Fruit fly (Drosophila melanogaster) whole organism, larva: ENCODE data around the gene CG8560.

Experiments
- noc ChIP-seq: fragments of 200-800 bp; sonication (Bioruptor generic); optimal IDR thresholded peaks from 3 replicates; lab custom pipeline; 2019; ENCODE audit warnings: missing biosample characterization, mild to moderate bottlenecking, missing genetic modification characterization, moderate library complexity

The CG8560 gene

DNA sequence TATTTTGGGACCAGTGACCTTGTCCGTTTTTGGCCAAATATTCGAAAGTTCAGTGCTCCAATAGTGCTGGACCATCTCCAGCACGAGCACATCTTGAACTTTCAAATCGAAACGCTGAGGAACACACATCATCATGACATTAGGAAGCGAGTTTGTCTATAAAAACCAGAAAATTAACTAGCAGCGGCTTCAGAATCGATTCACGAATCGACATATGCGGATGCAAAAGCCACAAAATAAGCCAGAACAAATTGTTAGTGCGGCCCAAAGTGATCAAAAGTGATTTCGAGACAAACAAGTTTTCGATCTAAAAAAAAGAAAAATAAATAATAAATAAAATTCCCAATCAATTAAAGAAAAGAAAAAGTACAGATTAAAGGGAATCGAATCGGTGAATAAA is 13.5 kb downstream of the CG8560 start, which contains the start of gene CG8563:
TSS of gene CG8563 (plus strand) at position 301 of the 400 bp plus-strand sequence.
- TF ChIP-seq noc (tag; lab: Kevin White, UChicago): no peak

DNA sequence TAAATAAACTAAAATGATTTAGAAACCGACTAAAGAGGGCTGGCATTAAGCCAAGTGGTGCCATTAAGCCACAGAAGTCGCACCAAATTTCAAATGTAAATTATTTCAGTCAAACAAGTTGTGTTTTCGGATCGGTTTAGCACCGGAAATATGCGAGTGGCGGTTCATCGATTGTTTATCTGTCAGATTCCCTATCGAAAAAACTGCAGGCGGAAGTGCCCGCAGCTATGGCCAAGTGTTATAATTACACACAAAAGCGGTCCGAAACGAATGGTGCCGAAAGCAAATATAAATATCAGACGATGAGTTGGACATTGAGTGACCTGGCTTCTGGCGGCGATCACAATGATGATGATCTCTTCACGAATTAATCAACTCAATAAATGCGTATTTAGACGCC is 14.0 kb downstream of the CG8560 start:
- no peak for TF ChIP-seq noc (tag; lab: Kevin White, UChicago)

DNA sequence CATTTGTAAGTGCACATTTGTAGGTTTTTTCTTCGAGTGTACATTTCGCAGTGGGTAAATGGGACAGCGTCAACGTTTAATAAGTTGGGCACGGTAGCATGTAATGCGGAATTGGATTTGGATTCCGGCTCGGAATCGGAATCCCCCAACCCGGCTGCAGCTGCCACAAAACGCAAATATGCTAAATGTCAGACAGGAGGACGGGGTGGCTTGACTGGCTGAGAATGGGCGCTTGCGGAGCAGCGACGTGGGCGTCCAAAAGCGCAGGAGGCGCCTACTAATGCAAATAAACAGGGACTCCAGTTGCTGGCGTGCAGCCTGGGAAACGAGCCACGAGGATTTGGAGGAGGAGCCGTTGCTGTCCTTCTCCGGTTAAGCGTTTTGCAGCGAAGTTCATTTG is 16.2 kb downstream of the CG8560 start, which contains the start of gene CG8564:
TSS of gene CG8564 (minus strand) at position 101 of the 400 bp plus-strand sequence.
- no peak for TF ChIP-seq noc (tag; lab: Kevin White, UChicago)

DNA sequence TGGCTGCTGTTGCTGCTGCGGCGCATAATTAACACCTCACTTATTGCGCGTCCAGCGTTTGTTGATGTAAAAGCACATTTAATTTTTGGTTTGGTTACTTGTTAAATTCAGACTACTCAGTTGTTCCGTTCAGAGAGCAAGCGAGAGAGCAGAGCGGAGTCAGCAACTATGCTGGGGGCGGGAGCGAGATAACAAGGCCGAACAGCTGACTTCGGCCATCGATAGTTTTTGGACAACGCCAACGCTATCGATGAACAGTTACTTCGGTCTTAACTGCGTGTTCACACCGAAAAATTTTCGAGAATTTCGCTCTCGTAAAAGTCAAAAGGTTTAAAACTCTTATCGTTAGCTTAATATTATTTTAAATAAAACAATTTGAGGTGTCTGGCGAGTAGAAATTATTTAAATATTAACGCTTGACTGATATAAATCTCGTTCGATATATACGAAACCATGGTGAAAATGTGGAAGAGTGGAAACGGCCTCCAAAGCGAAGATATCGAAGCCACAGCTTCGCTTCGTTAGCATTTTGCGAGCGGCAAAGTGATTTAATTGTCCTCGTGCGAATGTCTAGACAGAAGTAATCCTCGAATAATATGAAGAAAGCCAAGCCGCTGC is 22.5 kb downstream of the CG8560 start, which contains the start of the genes SMSr and smid:
TSS of gene SMSr (minus strand) at position 116 of the 618 bp plus-strand sequence.
TSS of gene smid (plus strand) at position 256 of the 618 bp plus-strand sequence.
- TF ChIP-seq noc (tag; lab: Kevin White, UChicago): peak; percentile 39

DNA sequence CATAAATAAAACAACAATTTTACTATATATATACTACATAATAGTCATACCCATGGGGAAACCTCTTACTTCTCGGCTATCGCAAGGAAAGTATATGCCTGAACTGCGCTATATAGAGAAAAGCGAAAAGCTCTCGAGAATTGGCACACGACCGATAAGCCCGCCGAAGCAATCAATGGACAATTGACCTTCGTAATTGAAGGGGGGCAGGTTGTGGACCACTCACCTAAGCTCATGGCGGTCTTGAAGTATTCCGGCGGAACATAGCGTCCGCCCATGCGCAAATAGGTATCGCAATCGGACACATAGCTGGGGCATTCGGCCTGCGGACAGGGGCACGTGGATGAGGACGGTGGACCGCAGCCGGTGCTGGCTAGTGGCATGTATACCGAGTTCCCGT is 23.6 kb downstream of the CG8560 start:
- no peak for TF ChIP-seq noc (tag; lab: Kevin White, UChicago)

DNA sequence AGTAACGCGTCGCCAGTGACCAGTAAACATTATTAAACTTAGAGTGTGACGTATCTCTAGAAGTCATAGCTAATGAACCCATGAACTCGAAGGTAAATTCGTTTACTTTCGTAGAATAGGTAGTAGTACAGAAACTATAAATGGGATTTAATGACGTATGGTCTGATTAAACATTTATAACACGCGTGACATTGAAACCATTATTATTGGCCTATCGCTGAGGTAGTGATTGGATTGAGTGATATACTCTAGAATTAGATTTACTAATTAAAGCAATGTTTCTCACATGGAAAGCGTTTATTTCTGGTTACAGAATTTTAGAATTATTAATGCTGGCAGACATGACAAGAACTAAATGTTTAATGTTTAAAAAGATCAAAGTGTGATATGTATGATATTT is 27.2 kb downstream of the CG8560 start:
- TF ChIP-seq noc (tag; lab: Kevin White, UChicago): no peak

DNA sequence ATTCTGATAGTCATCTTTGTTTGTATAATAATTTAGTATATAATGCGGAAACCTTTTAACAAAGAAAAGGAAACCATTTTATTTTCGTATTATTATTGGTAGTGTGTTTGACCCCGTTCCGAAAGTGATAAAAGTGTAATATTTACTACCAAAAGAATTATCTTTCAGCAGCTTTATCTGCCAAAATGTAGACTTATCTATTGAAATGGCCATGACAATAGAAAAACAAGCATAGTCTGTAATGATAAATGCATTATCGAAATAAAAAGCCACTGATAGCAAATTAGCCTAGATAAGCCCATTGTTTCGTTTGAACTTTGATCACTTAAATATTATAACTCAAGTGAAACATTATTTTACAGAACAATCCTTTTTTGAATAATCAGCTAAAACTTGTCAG is 27.8 kb downstream of the CG8560 start:
- TF ChIP-seq noc (tag; lab: Kevin White, UChicago): no peak

DNA sequence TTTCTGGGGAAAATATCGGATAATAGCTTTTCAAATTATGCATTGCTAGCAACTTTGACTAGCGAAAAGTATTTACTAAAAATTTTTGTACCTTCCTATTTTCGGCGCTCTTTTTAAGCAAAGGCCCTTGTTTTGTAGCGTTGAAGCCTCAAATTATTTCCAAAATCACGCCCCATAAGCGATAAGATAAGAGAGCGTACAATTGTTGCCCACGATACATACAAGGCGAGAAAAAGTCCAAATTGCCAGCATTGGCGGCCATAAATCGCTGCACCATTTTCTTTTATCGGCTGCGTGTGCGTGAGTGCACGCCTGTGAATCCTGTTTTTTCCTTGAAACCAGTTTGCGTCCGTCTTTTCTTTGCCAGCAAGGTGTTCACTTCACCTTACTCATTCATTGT is 32.7 kb downstream of the CG8560 start:
- no peak for TF ChIP-seq noc (tag; lab: Kevin White, UChicago)

DNA sequence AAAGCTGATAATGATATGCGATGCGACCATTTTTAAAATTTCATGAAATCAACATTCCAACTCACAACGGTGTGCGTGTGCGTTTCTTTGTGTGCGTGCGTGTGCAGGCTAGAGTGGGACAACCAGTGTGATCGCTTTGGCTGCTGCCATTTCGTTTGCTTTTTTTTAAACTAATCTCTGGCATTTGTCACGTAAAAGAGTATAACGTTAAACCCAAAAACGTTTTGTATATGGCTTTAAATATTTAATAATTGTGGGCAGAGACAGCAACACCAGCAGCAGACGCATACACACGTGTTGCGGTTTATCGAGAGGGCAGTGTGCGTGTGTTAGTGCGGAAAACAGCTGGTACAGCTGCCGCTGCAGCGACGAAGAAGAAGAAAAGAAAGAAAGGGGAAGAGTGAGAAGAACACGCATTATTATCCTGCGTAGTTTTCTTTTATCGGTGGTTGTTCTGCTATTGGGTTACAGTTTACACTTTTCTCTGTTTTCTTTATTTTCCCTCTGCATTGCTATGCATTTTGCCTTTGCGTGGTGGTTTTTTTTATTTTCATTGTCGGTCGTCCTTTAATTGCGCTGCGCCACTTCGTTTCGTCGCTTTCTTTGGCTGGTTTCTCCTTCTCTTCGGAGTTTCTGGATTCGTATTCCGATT is 33.6 kb downstream of the CG8560 start:
- TF ChIP-seq noc (tag; lab: Kevin White, UChicago): peak; percentile 11

DNA sequence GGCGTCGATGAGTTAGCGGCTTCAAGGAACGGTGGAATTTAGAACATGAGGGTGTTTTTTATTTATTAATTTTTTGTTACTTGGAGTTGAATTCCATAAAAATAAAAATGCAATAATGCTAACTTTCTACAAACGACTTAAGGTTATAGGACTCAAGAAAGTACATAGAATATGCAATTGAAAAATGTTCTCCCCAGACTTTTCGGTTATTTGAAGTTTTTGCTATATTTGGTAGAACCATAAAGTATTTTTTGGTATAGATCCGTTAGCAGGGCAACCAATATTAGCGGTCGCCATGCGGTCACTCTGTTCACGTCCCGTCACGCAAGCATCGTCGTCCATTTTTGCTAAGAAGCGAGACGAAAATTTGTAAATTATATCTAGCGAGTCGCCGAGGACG is 34.4 kb downstream of the CG8560 start, which contains the start of gene akirin:
TSS of gene akirin (plus strand) at position 301 of the 400 bp plus-strand sequence.
- no peak for TF ChIP-seq noc (tag; lab: Kevin White, UChicago)

DNA sequence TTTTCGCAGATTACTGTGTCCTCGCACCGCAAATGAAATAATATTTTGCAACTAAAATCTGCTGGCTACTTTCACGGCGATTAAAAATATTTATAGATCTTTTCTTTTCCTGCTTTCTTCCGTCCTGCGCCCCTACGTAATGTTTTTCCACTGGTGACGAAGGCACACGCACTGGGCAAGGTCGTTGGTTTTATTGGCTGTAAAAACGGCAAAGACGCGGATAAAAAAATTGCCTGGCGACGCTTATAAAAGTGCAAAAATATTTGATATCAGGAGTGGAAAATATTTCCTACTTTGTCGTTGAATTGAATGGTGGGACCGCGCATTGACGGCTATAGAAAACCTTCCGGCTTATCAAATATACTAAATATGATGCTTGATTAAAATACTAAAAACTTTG is 35.0 kb downstream of the CG8560 start, which contains the start of gene Sh3beta:
TSS of gene Sh3beta (minus strand) at position 327 of the 400 bp plus-strand sequence.
- TF ChIP-seq noc (tag; lab: Kevin White, UChicago): no peak

DNA sequence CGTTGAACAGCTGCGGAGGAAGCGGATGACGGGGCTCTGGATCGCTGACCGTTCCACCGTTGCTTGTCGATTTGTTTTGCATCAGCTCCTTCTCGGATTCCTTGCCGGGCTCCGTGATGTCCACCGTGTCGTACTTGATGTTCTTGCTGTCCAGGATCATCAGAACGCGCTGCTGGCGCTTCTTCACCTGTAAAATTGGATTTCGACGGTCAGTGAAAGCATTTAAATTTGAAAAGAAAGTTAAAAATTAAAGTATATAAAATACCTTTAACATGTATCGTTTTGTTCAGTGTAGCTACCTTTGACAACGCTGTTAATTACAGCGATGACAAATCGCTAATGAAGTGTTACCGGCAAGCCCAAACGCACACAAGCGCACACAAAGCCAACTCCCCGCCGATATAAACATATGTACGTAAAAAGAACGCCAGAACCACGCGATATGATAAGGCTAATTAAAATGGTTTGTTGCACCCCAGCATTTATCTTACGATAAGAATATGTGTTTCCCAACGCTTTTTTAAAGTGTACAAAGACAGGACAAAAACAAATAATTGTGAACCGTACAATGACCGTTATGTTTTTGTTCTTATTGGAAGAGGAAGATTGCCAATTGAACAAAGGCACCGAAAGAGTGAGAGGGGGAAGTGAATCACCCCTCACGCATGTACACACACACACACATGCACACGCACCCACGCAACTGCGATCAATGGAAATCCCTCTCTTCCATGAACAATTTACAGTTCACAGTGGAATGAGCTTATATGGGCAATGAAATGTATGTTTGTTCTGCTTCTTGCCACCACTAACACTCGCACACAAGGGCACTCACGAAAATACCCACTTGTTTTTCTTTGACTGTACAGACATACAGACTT is 35.9 kb downstream of the CG8560 start:
- TF ChIP-seq noc (tag; lab: Kevin White, UChicago): no peak

DNA sequence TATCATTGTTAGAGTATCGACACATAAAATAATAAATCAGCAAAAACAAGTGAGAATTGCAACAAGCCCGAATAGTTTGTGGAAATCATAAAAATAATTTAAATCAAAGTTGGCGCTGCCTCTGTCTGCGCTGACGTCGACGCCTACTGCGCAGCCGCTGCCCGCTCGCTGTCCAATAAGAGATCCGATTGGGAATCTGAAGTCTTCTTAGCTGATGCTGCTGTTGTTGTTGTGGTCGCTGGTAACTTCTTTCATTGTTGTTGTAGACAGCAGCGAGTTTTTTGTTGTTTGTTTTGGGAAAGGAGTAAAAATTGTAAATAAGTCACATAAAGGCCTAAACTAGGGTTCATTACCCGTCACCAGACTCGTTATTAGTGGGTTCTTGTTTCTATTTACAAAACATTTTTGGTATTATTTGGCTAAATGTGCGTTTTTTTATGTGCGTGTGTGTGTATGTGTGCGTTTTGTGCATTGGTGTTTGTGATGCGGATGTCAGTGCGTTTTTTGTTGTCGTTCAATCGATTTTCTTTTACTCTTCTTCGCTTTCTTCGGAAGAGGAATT is 39.2 kb downstream of the CG8560 start:
- TF ChIP-seq noc (tag; lab: Kevin White, UChicago): no peak

DNA sequence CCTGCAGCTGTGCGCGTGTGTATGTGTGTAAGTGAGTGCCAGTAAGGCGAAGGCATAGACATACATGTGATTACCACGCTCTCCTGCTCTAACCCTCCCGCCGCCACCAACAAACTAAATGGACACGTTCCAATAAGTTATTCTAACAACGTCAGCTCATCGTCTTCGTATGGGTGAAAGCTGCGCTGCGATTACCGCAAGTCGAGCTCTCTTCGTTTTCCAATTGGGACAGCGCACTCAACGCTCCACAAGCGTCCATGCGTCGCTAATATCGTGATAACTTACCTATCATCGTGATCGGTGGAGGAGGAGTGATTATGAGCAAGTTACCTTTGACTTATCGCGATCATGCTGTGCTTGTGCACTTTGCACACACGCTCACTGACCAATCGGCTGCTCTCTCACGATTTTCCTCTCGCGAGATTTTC is 42.9 kb downstream of the CG8560 start:
- peak; percentile 6 for TF ChIP-seq noc (tag; lab: Kevin White, UChicago)

DNA sequence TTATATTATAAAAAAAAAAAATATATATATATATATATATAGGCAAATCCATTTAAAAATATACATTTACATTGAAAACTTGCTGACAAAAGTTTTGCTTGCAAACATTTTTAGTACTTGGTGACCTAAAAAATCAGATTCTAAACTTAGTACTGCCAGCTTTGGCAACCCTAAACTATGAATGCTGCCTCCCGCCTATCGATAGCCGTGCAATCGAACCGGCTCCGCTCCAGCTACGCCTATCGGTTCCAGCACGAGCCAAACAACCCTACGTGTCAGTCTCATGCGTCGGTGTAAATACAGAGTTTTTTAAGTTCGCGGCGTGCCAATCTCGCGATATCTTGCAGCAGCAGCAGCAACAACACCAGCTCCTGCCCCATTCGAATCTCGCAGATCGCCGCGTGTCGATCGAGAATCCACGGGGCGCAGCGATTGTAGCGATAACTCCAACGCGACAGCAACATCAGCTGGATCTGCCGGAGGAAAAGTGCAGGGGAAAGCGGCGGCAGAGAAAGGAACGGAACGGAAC is 43.6 kb downstream of the CG8560 start, which contains the start of gene Sec63:
TSS of gene Sec63 (plus strand) at position 238 of the 529 bp plus-strand sequence.
- no peak for TF ChIP-seq noc (tag; lab: Kevin White, UChicago)
